Worm (Caenorhabditis elegans): ENCODE results near the gene K09H11.6.

DNA sequence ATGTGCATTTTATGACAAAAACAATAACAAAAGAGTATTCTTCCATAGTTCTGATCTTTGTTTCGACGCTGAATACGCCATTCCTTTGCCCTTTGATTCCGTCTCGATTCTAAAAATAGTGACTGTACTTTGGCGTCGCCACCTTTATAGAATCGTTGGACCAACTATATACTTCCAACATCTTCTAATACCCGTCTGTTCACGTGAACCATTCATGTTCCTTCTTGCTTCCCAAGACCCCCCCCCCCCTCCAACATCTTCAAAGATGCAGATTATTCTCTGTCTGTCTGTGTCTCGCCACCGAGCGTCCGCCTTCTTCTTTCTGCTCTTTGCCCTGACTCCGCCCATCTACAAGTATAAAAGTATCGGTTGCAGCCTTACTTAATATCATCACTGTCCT is 34.0 kb upstream of the K09H11.6 start:
- no peak for TF ChIP-seq lin-35 (GFP tag; optimal IDR thresholded peaks at IDR 0.05)
- no peak for TF ChIP-seq ama-1 (optimal IDR thresholded peaks at IDR 0.05)
- TF ChIP-seq ama-1 (GFP tag; optimal IDR thresholded peaks at IDR 0.05), result no peak
- TF ChIP-seq efl-1 (GFP tag; optimal IDR thresholded peaks at IDR 0.05), result no peak
- no peak for TF ChIP-seq attf-5 (GFP tag; optimal IDR thresholded peaks at IDR 0.05)
- TF ChIP-seq cebp-2 (GFP tag; IDR thresholded peaks at IDR 0.05), result no peak
- TF ChIP-seq unc-62 (GFP tag; optimal IDR thresholded peaks at IDR 0.05), result no peak
- no peak for TF ChIP-seq pha-4 (tag; optimal IDR thresholded peaks at IDR 0.05)
- TF ChIP-seq ceh-40 (GFP tag; IDR thresholded peaks at IDR 0.05), result no peak
- TF ChIP-seq dpl-1 (GFP tag; optimal IDR thresholded peaks at IDR 0.05), result no peak
- TF ChIP-seq nfyb-1 (GFP tag; IDR thresholded peaks at IDR 0.05), result no peak
- no peak for TF ChIP-seq hlh-12 (tag; optimal IDR thresholded peaks at IDR 0.05)
- no peak for TF ChIP-seq ekl-4 (GFP tag; IDR thresholded peaks at IDR 0.05)
- no peak for TF ChIP-seq mxl-1 (tag; optimal IDR thresholded peaks at IDR 0.05)
- no peak for TF ChIP-seq Y79H2A.3 (GFP tag; conservative IDR thresholded peaks at IDR 0.05)
